Worm (Caenorhabditis elegans): ENCODE measurements around the gene F26F4.9.

- no peak for TF ChIP-seq ceh-82 (tag; optimal IDR thresholded peaks at IDR 0.05)
- TF ChIP-seq fos-1 (tag; optimal IDR thresholded peaks at IDR 0.05) = no peak
Observed at ce11 chrIII:4948631-4949030, 36.3 kb upstream of the F26F4.9 start.
